Worm (Caenorhabditis elegans): ENCODE data around the gene rbc-1.

ce11 chrX:14563818-14564217 lies 47.4 kb upstream of the rbc-1 start:
- TF ChIP-seq tab-1 (GFP tag; IDR thresholded peaks at IDR 0.05) (no peak), ref-1 (GFP tag; conservative IDR thresholded peaks at IDR 0.05) (no peak), flt-1 (GFP tag; IDR thresholded peaks at IDR 0.05) (no peak), ztf-29 (GFP tag; IDR thresholded peaks at IDR 0.05) (no peak), ztf-23 (GFP tag; IDR thresholded peaks at IDR 0.05) (no peak), med-1 (GFP tag; optimal IDR thresholded peaks at IDR 0.05; ENCODE audit: insufficient read depth) (no peak), klf-2 (GFP tag; conservative IDR thresholded peaks at IDR 0.05) (no peak), cog-1 (tag; optimal IDR thresholded peaks at IDR 0.05) (no peak)

Measured in whole organism, midembryonic.